Fruit fly (Drosophila melanogaster) whole organism, embryonic: ENCODE results near the gene rut.

Source experiments
- B-H1 ChIP-seq: fragments of 200-800 bp; sonication (Bioruptor generic); IDR thresholded peaks from 3 replicates; pipeline ENCODE4 v1.3.6; 2022; ENCODE audit warnings: missing biosample characterization, missing genetic modification characterization
- B-H2 ChIP-seq: fragments of 200-800 bp; sonication (Bioruptor generic); optimal IDR thresholded peaks from 2 replicates; lab custom pipeline; 2018; ENCODE audit warnings: missing biosample characterization, mild to moderate bottlenecking, missing genetic modification characterization
- CG10267 ChIP-seq: fragments of 200-800 bp; sonication (Bioruptor generic); optimal IDR thresholded peaks from 2 replicates; lab custom pipeline; 2018; ENCODE audit warnings: missing biosample characterization, mild to moderate bottlenecking, missing genetic modification characterization, moderate library complexity
- CG11093 ChIP-seq: fragments of 200-800 bp; sonication (Bioruptor generic); IDR thresholded peaks from 3 replicates; pipeline ENCODE4 v1.3.6; 2022; ENCODE audit warnings: missing biosample characterization, missing genetic modification characterization
- CG11247 ChIP-seq: fragments of 200-800 bp; sonication (Bioruptor generic); IDR thresholded peaks from 2 replicates; pipeline ENCODE4 v1.3.6; 2022; ENCODE audit warnings: missing biosample characterization, missing genetic modification characterization
- CG11560 ChIP-seq: fragments of 200-800 bp; sonication (Bioruptor generic); IDR thresholded peaks from 3 replicates; pipeline ENCODE4 v1.3.6; 2022; ENCODE audit warnings: missing biosample characterization, missing genetic modification characterization
- CG12391 ChIP-seq: fragments of 200-800 bp; sonication (Bioruptor generic); optimal IDR thresholded peaks from 3 replicates; lab custom pipeline; 2018; ENCODE audit warnings: missing biosample characterization, mild to moderate bottlenecking, missing genetic modification characterization, moderate library complexity
- CG12769 ChIP-seq: fragments of 200-800 bp; sonication (Bioruptor generic); optimal IDR thresholded peaks from 2 replicates; lab custom pipeline; 2019; ENCODE audit warnings: missing biosample characterization, mild to moderate bottlenecking, missing genetic modification characterization, moderate library complexity
- CG13296 ChIP-seq: fragments of 200-800 bp; sonication (Bioruptor generic); optimal IDR thresholded peaks from 3 replicates; lab custom pipeline; 2018; ENCODE audit warnings: missing biosample characterization, mild to moderate bottlenecking, missing genetic modification characterization
- CG1529 ChIP-seq: fragments of 200-800 bp; sonication (Bioruptor generic); optimal IDR thresholded peaks from 3 replicates; lab custom pipeline; 2018; ENCODE audit warnings: missing biosample characterization, missing genetic modification characterization
- CG17829 ChIP-seq: fragments of 200-800 bp; optimal IDR thresholded peaks from 2 replicates; lab custom pipeline; 2019; ENCODE audit warnings: missing biosample characterization, mild to moderate bottlenecking, missing genetic modification characterization, moderate library complexity
- CG2199 ChIP-seq: fragments of 200-800 bp; sonication (Bioruptor generic); IDR thresholded peaks from 3 replicates; pipeline ENCODE4 v1.3.6; 2022; ENCODE audit warnings: missing biosample characterization, missing genetic modification characterization
- CG30020 ChIP-seq: fragments of 200-800 bp; optimal IDR thresholded peaks from 2 replicates; lab custom pipeline; 2019; ENCODE audit warnings: missing biosample characterization, mild to moderate bottlenecking, missing genetic modification characterization, moderate library complexity
- CG4424 ChIP-seq: fragments of 200-800 bp; sonication (Bioruptor generic); optimal IDR thresholded peaks from 3 replicates; lab custom pipeline; 2016; ENCODE audit warnings: missing biosample characterization, missing genetic modification characterization
- CG6854 ChIP-seq: fragments of 200-800 bp; sonication (Bioruptor generic); optimal IDR thresholded peaks from 3 replicates; lab custom pipeline; 2017; ENCODE audit warnings: missing biosample characterization, mild to moderate bottlenecking, missing genetic modification characterization
- CG7963 ChIP-seq: fragments of 200-800 bp; sonication (Bioruptor generic); IDR thresholded peaks from 3 replicates; pipeline ENCODE4 v1.3.6; 2022; ENCODE audit warnings: missing biosample characterization, missing genetic modification characterization; ENCODE audit not compliant: partially characterized antibody
- CG8281 ChIP-seq: fragments of 200-800 bp; sonication (Bioruptor generic); optimal IDR thresholded peaks from 2 replicates; lab custom pipeline; 2018; ENCODE audit warnings: missing biosample characterization, mild to moderate bottlenecking, missing genetic modification characterization, moderate library complexity
- CG8944 ChIP-seq: fragments of 200-800 bp; sonication (Bioruptor generic); optimal IDR thresholded peaks from 3 replicates; lab custom pipeline; 2016; ENCODE audit warnings: missing biosample characterization, missing genetic modification characterization
- CG9876 ChIP-seq: fragments of 200-800 bp; sonication (Bioruptor generic); optimal IDR thresholded peaks from 2 replicates; lab custom pipeline; 2016; ENCODE audit warnings: missing biosample characterization, missing genetic modification characterization
- CkIIα-i1 ChIP-seq: fragments of 200-800 bp; sonication (Bioruptor generic); IDR thresholded peaks from 2 replicates; pipeline ENCODE4 v1.3.6; 2022; ENCODE audit warnings: missing biosample characterization, missing genetic modification characterization
- D19B ChIP-seq: fragments of 200-800 bp; sonication (Bioruptor generic); optimal IDR thresholded peaks from 2 replicates; lab custom pipeline; 2017; ENCODE audit warnings: missing biosample characterization, mild to moderate bottlenecking, missing genetic modification characterization
- Dad ChIP-seq: fragments of 200-800 bp; sonication (Bioruptor generic); optimal IDR thresholded peaks from 3 replicates; lab custom pipeline; 2016; ENCODE audit warnings: missing biosample characterization, missing genetic modification characterization
- Deaf1 ChIP-seq: fragments of 200-800 bp; optimal IDR thresholded peaks from 3 replicates; lab custom pipeline; 2019; ENCODE audit warnings: missing biosample characterization, mild to moderate bottlenecking, missing genetic modification characterization, moderate library complexity
- Dfd ChIP-seq, 2 experiments: fragments of >200 bp; optimal IDR thresholded peaks; 2 replicates each; lab custom pipeline; 2017; ENCODE audit warnings: missing biosample characterization in 2 of 2, missing genetic modification characterization in 2 of 2
- Gug ChIP-seq: fragments of 200-800 bp; sonication (Bioruptor generic); IDR thresholded peaks from 4 replicates; pipeline ENCODE4 v1.3.6; 2022; ENCODE audit warnings: missing biosample characterization, missing genetic modification characterization
- H2.0 ChIP-seq: fragments of 200-800 bp; sonication (Bioruptor generic); IDR thresholded peaks from 2 replicates; pipeline ENCODE4 v1.3.6; 2022; ENCODE audit warnings: missing biosample characterization, missing genetic modification characterization
- Hr39 ChIP-seq: fragments of >200 bp; optimal IDR thresholded peaks from 2 replicates; lab custom pipeline; 2017
- MESR4 ChIP-seq: fragments of 200-800 bp; sonication (Bioruptor generic); optimal IDR thresholded peaks from 2 replicates; lab custom pipeline; 2018; ENCODE audit warnings: missing biosample characterization, mild to moderate bottlenecking, missing genetic modification characterization, moderate library complexity
- Max ChIP-seq: fragments of 200-800 bp; sonication (Bioruptor generic); optimal IDR thresholded peaks from 2 replicates; lab custom pipeline; 2016; ENCODE audit warnings: missing biosample characterization, mild to moderate bottlenecking, missing genetic modification characterization
- Sox100B ChIP-seq: fragments of 200-800 bp; sonication (Bioruptor generic); optimal IDR thresholded peaks from 3 replicates; lab custom pipeline; 2018; ENCODE audit warnings: missing biosample characterization, mild to moderate bottlenecking, missing genetic modification characterization
- Ssrp ChIP-seq: fragments of 200-800 bp; sonication (Bioruptor generic); optimal IDR thresholded peaks from 2 replicates; lab custom pipeline; 2018; ENCODE audit warnings: missing biosample characterization, mild to moderate bottlenecking, missing genetic modification characterization, moderate library complexity
- abd-A ChIP-seq: fragments of 200-800 bp; sonication (Bioruptor generic); optimal IDR thresholded peaks from 3 replicates; lab custom pipeline; 2019; ENCODE audit warnings: missing biosample characterization, mild to moderate bottlenecking, missing genetic modification characterization, moderate library complexity
- ac ChIP-seq: fragments of 200-800 bp; sonication (Bioruptor generic); optimal IDR thresholded peaks from 3 replicates; lab custom pipeline; 2017; ENCODE audit warnings: missing biosample characterization, mild to moderate bottlenecking, missing genetic modification characterization
- cg ChIP-seq: fragments of 200-800 bp; sonication (Bioruptor generic); optimal IDR thresholded peaks from 3 replicates; lab custom pipeline; 2019; ENCODE audit warnings: missing biosample characterization, mild to moderate bottlenecking, missing genetic modification characterization, moderate library complexity
- eyg ChIP-seq: fragments of 200-800 bp; sonication (Bioruptor generic); optimal IDR thresholded peaks from 3 replicates; lab custom pipeline; 2016; ENCODE audit warnings: missing biosample characterization, missing genetic modification characterization
- fd64A ChIP-seq: fragments of 200-800 bp; sonication (Bioruptor generic); optimal IDR thresholded peaks from 3 replicates; lab custom pipeline; 2018; ENCODE audit warnings: missing biosample characterization, mild to moderate bottlenecking, missing genetic modification characterization
- fd96Cb ChIP-seq: fragments of 200-800 bp; sonication (Bioruptor generic); optimal IDR thresholded peaks from 2 replicates; lab custom pipeline; 2018; ENCODE audit warnings: missing biosample characterization, mild to moderate bottlenecking, missing genetic modification characterization, moderate library complexity
- fru ChIP-seq: fragments of >200 bp; optimal IDR thresholded peaks from 2 replicates; lab custom pipeline; 2017
- gfzf ChIP-seq: fragments of 200-800 bp; sonication (Bioruptor generic); optimal IDR thresholded peaks from 2 replicates; lab custom pipeline; 2016; ENCODE audit warnings: missing biosample characterization, mild to moderate bottlenecking, missing genetic modification characterization, moderate library complexity
- h ChIP-seq: fragments of >200 bp; optimal IDR thresholded peaks from 2 replicates; lab custom pipeline; 2017
- jing ChIP-seq: fragments of 200-800 bp; sonication (Bioruptor generic); optimal IDR thresholded peaks from 2 replicates; lab custom pipeline; 2018; ENCODE audit warnings: missing biosample characterization, mild to moderate bottlenecking, missing genetic modification characterization
- jumu ChIP-seq: fragments of 200-800 bp; sonication (Bioruptor generic); optimal IDR thresholded peaks from 3 replicates; lab custom pipeline; 2016; ENCODE audit warnings: missing biosample characterization, missing genetic modification characterization
- ken ChIP-seq: fragments of 200-800 bp; sonication (Bioruptor generic); IDR thresholded peaks from 3 replicates; pipeline ENCODE4 v1.3.6; 2022; ENCODE audit warnings: missing biosample characterization, missing genetic modification characterization
- klu ChIP-seq: fragments of 200-800 bp; sonication (Bioruptor generic); IDR thresholded peaks from 2 replicates; pipeline ENCODE4 v1.3.6; 2022; ENCODE audit warnings: missing biosample characterization, missing genetic modification characterization
- org-1 ChIP-seq: fragments of 200-800 bp; sonication (Bioruptor generic); optimal IDR thresholded peaks from 2 replicates; lab custom pipeline; 2017; ENCODE audit warnings: missing biosample characterization, missing genetic modification characterization
- pnt ChIP-seq: fragments of 200-800 bp; sonication (Bioruptor generic); optimal IDR thresholded peaks from 3 replicates; lab custom pipeline; 2016; ENCODE audit warnings: missing biosample characterization, missing genetic modification characterization
- prd ChIP-seq, 3 experiments: fragments of >200 bp in 2 of 3; fragments of 200-800 bp in 1 of 3; sonication (Bioruptor generic) in 1 of 3; optimal IDR thresholded peaks in 2 of 3; IDR thresholded peaks in 1 of 3; 2 replicates in 2 of 3; 3 replicates in 1 of 3; pipeline versions ENCODE4 v1.3.6 to Lab custom; 2017 to 2022; ENCODE audit warnings: missing biosample characterization in 1 of 3, missing genetic modification characterization in 1 of 3
- sens-2 ChIP-seq: fragments of 200-800 bp; sonication (Bioruptor generic); IDR thresholded peaks from 2 replicates; pipeline ENCODE4 v1.3.6; 2022; ENCODE audit warnings: missing biosample characterization, missing genetic modification characterization
- tap ChIP-seq: fragments of 200-800 bp; optimal IDR thresholded peaks from 3 replicates; lab custom pipeline; 2019; ENCODE audit warnings: missing biosample characterization, mild to moderate bottlenecking, missing genetic modification characterization, moderate library complexity
- toy ChIP-seq: fragments of 200-800 bp; sonication (Bioruptor generic); IDR thresholded peaks from 2 replicates; pipeline ENCODE4 v1.3.6; 2022; ENCODE audit warnings: missing biosample characterization, missing genetic modification characterization
- twi ChIP-seq: fragments of 200-800 bp; optimal IDR thresholded peaks from 2 replicates; lab custom pipeline; 2019; ENCODE audit warnings: missing biosample characterization, mild to moderate bottlenecking, missing genetic modification characterization, moderate library complexity

Gene rut

dm6 chrX:14825922-14826617 is at the start of gene rut (continued):
- TF ChIP-seq twi (tag; lab: Kevin White, UChicago) (no peak), Dad (GFP tag; lab: Kevin White, UChicago) (peak; percentile 5), CG8281 (tag; lab: Kevin White, UChicago) (no peak), CkIIα-i1 (no peak), h (no peak), CG4424 (GFP tag; lab: Kevin White, UChicago) (no peak), org-1 (no peak), CG11560 (tag; lab: Robert Waterston, UW) (no peak), toy (no peak), H2.0 (GFP tag; lab: Robert Waterston, UW) (no peak), B-H1 (GFP tag; lab: Robert Waterston, UW) (no peak), CG11093 (GFP tag; lab: Robert Waterston, UW) (no peak), MESR4 (GFP tag; lab: Kevin White, UChicago) (peak; percentile 4), cg (GFP tag; lab: Kevin White, UChicago) (no peak), CG13296 (GFP tag; lab: Kevin White, UChicago) (no peak), ac (GFP tag; lab: Kevin White, UChicago) (no peak), Deaf1 (tag; lab: Kevin White, UChicago) (peak; percentile 99), fd64A (GFP tag; lab: Kevin White, UChicago) (no peak), D19B (GFP tag; lab: Kevin White, UChicago) (no peak), tap (tag; lab: Kevin White, UChicago) (no peak), Ssrp (tag; lab: Kevin White, UChicago) (no peak), Sox100B (GFP tag; lab: Kevin White, UChicago) (no peak), CG8944 (GFP tag; lab: Kevin White, UChicago) (no peak), CG11247 (GFP tag; lab: Robert Waterston, UW) (no peak; the same call in 1 of the 2 replicates), Gug (no peak; the same call in 3 of the 4 replicates), CG2199 (no peak), CG30020 (no peak), B-H2 (GFP tag; lab: Kevin White, UChicago) (peak; percentile 33), Max (GFP tag; lab: Kevin White, UChicago) (no peak), ken (GFP tag; lab: Robert Waterston, UW) (no peak), sens-2 (GFP tag; lab: Robert Waterston, UW) (no peak), CG1529 (GFP tag; lab: Kevin White, UChicago) (no peak), prd (optimal IDR thresholded peaks at IDR 0.05; lab: Kevin White, UChicago) (no peak), prd (GFP tag; IDR thresholded peaks at IDR 0.05; lab: Robert Waterston, UW) (no peak), Dfd (GFP tag; optimal IDR thresholded peaks at IDR 0.05; lab: Kevin White, UChicago) (no peak), CG12769 (tag; lab: Kevin White, UChicago) (no peak), eyg (GFP tag; lab: Kevin White, UChicago) (no peak), CG9876 (GFP tag; lab: Kevin White, UChicago) (no peak), pnt (GFP tag; lab: Kevin White, UChicago) (no peak), jing (GFP tag; lab: Kevin White, UChicago) (peak; percentile 24), klu (GFP tag; lab: Robert Waterston, UW) (no peak), CG10267 (tag; lab: Kevin White, UChicago) (no peak), CG6854 (GFP tag; lab: Kevin White, UChicago) (no peak), CG12391 (no peak), fd96Cb (no peak), fru (no peak), gfzf (GFP tag; lab: Kevin White, UChicago) (peak; percentile 45), abd-A (no peak), Hr39 (no peak), CG17829 (tag; lab: Kevin White, UChicago) (peak; percentile 3), CG7963 (GFP tag; lab: Robert Waterston, UW) (peak; percentile 86), jumu (GFP tag; lab: Kevin White, UChicago) (peak; percentile 18)
